Worm (Caenorhabditis elegans) whole organism, L3 larva: Measurements from ENCODE around the gene F59E12.17.

ENCODE experiments used
- ZK546.5 ChIP-seq: sonication (generic microtip); optimal IDR thresholded peaks from 2 replicates; lab custom pipeline; 2017; ENCODE audit warnings: missing biosample characterization, missing genetic modification characterization
- ceh-9 ChIP-seq: sonication (generic microtip); optimal IDR thresholded peaks from 2 replicates; lab custom pipeline; 2018; ENCODE audit warnings: missing biosample characterization, missing genetic modification characterization
- elt-2 ChIP-seq: sonication (generic microtip); optimal IDR thresholded peaks from 2 replicates; lab custom pipeline; 2016; ENCODE audit warnings: missing genetic modification reagents, mild to moderate bottlenecking, missing genetic modification characterization, missing compliant biosample characterization
- elt-3 ChIP-seq, 3 experiments: fragments of 150-350 bp in 1 of 3; sonication (generic microtip) in 2 of 3; optimal IDR thresholded peaks; 2 replicates in 2 of 3; 4 replicates in 1 of 3; lab custom pipeline; 2014 to 2017; ENCODE audit warnings: missing biosample characterization in 3 of 3, missing genetic modification characterization in 3 of 3
- fos-1 ChIP-seq: fragments of 150-350 bp; optimal IDR thresholded peaks from 2 replicates; lab custom pipeline; 2014; ENCODE audit warnings: missing biosample characterization, missing genetic modification characterization
- jun-1 ChIP-seq: fragments of 150-350 bp; optimal IDR thresholded peaks from 2 replicates; lab custom pipeline; 2014; ENCODE audit warnings: missing biosample characterization, missing genetic modification reagents, missing genetic modification characterization
- nhr-25 ChIP-seq: sonication (generic microtip); optimal IDR thresholded peaks from 2 replicates; lab custom pipeline; 2017; ENCODE audit warnings: missing biosample characterization, missing genetic modification characterization
- nhr-76 ChIP-seq: fragments of 150-350 bp; sonication (generic microtip); optimal IDR thresholded peaks from 5 replicates; lab custom pipeline; 2014; ENCODE audit warnings: missing biosample characterization, missing genetic modification characterization
- nhr-77 ChIP-seq: fragments of 150-350 bp; optimal IDR thresholded peaks from 2 replicates; lab custom pipeline; 2014; ENCODE audit warnings: missing biosample characterization, missing genetic modification characterization
- snpc-4 ChIP-seq: fragments of 150-350 bp; optimal IDR thresholded peaks from 2 replicates; lab custom pipeline; 2014; ENCODE audit warnings: missing biosample characterization, missing genetic modification characterization
- tbx-2 ChIP-seq: sonication (generic microtip); optimal IDR thresholded peaks from 2 replicates; lab custom pipeline; 2016; ENCODE audit warnings: mild to moderate bottlenecking, missing genetic modification characterization, missing compliant biosample characterization
- unc-39 ChIP-seq: sonication (generic microtip); optimal IDR thresholded peaks from 4 replicates; lab custom pipeline; 2017; ENCODE audit warnings: missing biosample characterization, missing genetic modification characterization
- zag-1 ChIP-seq: fragments of 150-350 bp; optimal IDR thresholded peaks from 2 replicates; lab custom pipeline; 2014; ENCODE audit warnings: missing biosample characterization, missing genetic modification characterization
- ztf-4 ChIP-seq: fragments of 150-350 bp; optimal IDR thresholded peaks from 2 replicates; lab custom pipeline; 2014; ENCODE audit warnings: missing biosample characterization, missing genetic modification characterization

ce11 chrII:5603194-5603593 is 46.1 kb downstream of the F59E12.17 start, which contains the start of gene C17G10.6:
- TF ChIP-seq zag-1, result no peak
- no peak for TF ChIP-seq jun-1 (tag; lab: Kevin White, UChicago)
- no peak for TF ChIP-seq ztf-4 (tag; lab: Kevin White, UChicago)
- TF ChIP-seq elt-3 (tag; optimal IDR thresholded peaks at IDR 0.05; lab: Kevin White, UChicago), result no peak
- TF ChIP-seq unc-39 (tag; lab: Kevin White, UChicago), result no peak
- no peak for TF ChIP-seq fos-1 (tag; lab: Kevin White, UChicago)
- TF ChIP-seq ceh-9 (tag; lab: Kevin White, UChicago), result no peak
- TF ChIP-seq ZK546.5, result no peak
- no peak for TF ChIP-seq elt-2
- TF ChIP-seq nhr-76 (tag; lab: Kevin White, UChicago), result no peak
- TF ChIP-seq snpc-4 (tag; lab: Kevin White, UChicago), result no peak
- no peak for TF ChIP-seq tbx-2 (tag; lab: Kevin White, UChicago)
- no peak for TF ChIP-seq nhr-25 (tag; lab: Kevin White, UChicago)
- no peak for TF ChIP-seq nhr-77
